Fruit fly (Drosophila melanogaster): ENCODE results near the gene PolE1.

PolE1 gene

DNA sequence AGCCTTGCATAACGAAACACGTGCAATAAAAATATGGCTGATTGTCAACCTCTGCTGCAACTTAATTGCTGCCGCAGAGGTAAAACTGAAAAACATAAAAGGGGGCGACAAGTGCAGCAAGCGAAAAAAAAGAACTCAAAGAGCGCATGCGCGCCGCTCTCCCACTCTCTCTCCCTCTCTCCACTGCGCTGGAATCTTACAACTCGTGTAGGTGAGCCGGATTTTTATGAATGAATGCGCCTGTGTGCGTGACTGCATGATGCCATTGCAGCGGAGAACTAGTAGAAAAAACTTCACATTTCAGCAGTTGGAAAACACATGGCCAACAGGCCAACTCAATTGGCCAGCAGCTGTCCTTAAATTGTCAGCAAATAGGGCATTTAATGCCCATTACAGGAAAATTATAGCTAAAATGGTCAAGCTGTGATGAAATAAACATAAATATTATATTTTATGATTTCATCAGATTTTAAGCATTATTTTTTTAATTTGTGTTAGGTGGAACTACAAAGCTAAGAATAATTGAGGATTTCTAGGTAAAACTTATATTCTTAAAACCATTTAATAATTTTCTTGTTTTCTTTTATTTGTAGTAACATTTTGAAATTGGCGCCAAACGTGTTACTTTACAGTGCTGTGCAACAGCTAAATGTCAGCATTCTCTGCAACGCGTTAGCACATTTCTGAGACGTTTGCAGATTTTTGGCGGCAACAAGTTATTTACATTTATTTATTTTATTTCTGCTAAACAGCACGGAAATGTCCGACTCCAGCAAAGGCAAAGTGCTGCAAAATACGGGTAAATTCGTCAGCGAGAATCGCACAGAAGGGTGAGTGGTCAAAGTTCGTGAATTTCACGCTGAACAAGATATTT is at the start of gene PolE1:
PolE1 (plus strand) TSS at position 697 of the 874 bp plus-strand sequence.
- TF ChIP-seq psq (optimal IDR thresholded peaks at IDR 0.05) (no peak), insv (optimal IDR thresholded peaks at IDR 0.05) (no peak), Sin3A (optimal IDR thresholded peaks at IDR 0.05) (no peak), ttk (optimal IDR thresholded peaks at IDR 0.05) (no peak)

DNA sequence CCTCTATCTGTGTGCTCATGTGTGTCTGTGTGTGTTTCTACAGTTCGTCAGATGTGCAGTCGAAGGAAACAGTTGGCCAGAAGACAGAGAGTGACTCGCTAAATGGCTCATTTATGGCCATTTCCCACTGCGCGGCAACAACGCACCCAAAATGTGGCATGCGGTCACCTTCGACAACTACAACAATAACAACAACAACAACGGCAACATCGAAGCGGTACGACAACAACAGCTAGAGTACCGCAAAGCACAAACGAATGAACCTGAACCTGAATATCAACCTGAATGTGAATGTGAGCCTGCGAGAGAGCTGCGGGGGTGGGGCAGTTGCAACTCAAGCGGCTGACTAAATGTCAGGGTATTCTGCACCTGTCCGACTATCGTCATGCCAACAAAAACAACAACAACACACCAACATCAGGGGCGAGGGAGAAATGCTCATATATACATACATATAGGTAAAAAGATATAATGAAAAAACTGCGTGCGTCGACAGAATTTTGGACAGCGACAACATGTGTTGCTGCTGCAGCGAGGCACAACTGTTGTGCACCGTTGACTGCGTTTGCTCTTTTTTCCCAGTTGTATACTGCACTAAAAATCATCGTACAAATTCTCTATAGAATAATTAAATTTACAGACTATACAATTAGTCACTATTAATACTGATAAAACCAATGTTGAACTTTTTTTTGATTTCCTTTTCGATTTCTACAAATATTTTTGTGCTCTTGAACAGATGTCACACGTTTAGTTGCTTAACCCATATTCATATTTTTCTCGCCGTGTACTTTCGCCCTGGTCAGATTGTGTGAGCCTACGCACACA is 47.6 kb upstream of the PolE1 start:
- no peak for TF ChIP-seq Myc (optimal IDR thresholded peaks at IDR 0.05)
- TF ChIP-seq Sin3A (optimal IDR thresholded peaks at IDR 0.05), result no peak
- no peak for TF ChIP-seq psq (optimal IDR thresholded peaks at IDR 0.05)
- no peak for TF ChIP-seq insv (optimal IDR thresholded peaks at IDR 0.05)
- no peak for TF ChIP-seq h (optimal IDR thresholded peaks at IDR 0.05)
- TF ChIP-seq ttk (optimal IDR thresholded peaks at IDR 0.05), result no peak

DNA sequence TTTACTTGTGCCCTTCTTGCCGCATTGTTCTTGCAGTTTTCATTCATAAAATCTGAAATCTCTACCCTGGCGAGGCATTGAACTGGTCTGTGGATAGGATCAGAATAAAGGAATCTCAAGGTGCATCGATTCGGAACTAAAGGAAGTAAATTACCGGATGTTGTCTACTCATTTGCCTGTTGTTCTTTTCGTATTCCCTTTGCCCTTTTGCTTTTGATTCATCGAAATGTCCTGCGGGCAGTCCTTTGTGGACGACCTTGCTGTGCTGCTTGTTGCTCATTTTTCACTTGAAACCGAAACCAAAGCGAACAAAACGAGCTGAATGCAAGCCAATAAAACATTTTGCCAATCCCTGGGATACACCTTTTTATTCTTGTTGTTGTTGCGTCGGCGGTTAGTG is 46.7 kb upstream of the PolE1 start:
- no peak for TF ChIP-seq Myc (optimal IDR thresholded peaks at IDR 0.05)
- TF ChIP-seq h (optimal IDR thresholded peaks at IDR 0.05), result no peak
- TF ChIP-seq ttk (optimal IDR thresholded peaks at IDR 0.05), result no peak
- TF ChIP-seq insv (optimal IDR thresholded peaks at IDR 0.05), result no peak
- TF ChIP-seq Sin3A (optimal IDR thresholded peaks at IDR 0.05), result no peak
- no peak for TF ChIP-seq psq (optimal IDR thresholded peaks at IDR 0.05)

DNA sequence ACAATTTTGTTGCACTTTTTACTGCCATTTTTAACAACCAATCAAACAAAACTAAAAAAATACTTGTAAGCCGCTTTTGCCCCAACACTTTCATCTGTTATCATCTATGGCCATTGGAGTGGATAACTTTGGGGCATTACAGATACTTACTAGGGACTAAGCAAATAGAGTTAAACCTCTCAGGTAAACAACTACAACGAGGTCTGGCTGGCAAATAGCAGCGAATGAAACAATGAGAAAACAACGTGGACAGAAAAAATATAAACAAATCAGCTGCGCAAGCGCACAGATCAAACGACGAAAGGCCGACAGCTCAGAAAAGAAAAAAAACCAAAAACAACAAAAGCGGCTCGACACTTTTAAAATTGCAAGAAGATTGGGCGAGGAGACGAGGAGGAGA is 45.8 kb upstream of the PolE1 start:
- TF ChIP-seq Myc (optimal IDR thresholded peaks at IDR 0.05), result no peak
- TF ChIP-seq psq (optimal IDR thresholded peaks at IDR 0.05), result no peak
- no peak for TF ChIP-seq insv (optimal IDR thresholded peaks at IDR 0.05)
- no peak for TF ChIP-seq h (optimal IDR thresholded peaks at IDR 0.05)
- TF ChIP-seq ttk (optimal IDR thresholded peaks at IDR 0.05), result no peak
- TF ChIP-seq Sin3A (optimal IDR thresholded peaks at IDR 0.05), result no peak

DNA sequence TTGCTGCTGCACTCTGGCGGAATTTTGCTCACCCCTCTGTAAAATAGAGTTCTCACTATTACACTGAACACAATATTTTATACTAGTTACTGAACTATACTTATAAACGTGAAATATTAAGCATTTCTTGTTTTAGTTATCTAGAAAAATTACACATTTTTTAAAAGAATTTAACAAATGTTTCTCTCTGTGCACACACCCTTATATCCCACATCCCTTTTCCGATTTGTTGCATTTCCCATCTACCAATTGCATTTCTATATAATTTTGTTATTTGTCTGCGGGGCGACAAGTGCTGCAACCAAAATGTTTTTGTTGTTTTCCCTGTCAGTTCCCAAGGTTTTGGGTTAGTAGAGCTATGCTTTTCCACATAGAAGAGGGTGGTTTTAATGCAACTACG is 44.6 kb upstream of the PolE1 start:
- TF ChIP-seq ttk (optimal IDR thresholded peaks at IDR 0.05), result no peak
- TF ChIP-seq Sin3A (optimal IDR thresholded peaks at IDR 0.05), result no peak
- TF ChIP-seq insv (optimal IDR thresholded peaks at IDR 0.05), result no peak
- no peak for TF ChIP-seq h (optimal IDR thresholded peaks at IDR 0.05)
- no peak for TF ChIP-seq Myc (optimal IDR thresholded peaks at IDR 0.05)
- no peak for TF ChIP-seq psq (optimal IDR thresholded peaks at IDR 0.05)

DNA sequence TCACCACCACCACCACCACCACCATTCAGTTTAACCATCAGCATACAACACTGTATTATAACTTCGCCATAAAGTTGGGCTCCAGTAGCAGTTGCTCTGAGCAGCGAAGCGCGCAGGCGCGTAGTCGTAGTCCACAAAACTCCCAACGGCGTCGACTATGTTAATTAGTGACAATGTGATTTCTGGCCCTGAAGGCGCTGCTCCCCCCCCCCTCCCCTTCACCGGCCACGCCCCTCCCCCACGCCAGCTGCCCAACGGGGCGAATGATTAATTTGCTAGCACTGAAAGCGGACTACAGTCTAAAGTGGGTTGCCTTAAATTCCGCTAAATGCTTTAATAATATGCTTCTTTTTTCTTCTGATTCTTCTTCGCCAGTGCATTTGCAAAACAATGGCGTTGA is 41.1 kb upstream of the PolE1 start:
- no peak for TF ChIP-seq psq (optimal IDR thresholded peaks at IDR 0.05)
- no peak for TF ChIP-seq ttk (optimal IDR thresholded peaks at IDR 0.05)

DNA sequence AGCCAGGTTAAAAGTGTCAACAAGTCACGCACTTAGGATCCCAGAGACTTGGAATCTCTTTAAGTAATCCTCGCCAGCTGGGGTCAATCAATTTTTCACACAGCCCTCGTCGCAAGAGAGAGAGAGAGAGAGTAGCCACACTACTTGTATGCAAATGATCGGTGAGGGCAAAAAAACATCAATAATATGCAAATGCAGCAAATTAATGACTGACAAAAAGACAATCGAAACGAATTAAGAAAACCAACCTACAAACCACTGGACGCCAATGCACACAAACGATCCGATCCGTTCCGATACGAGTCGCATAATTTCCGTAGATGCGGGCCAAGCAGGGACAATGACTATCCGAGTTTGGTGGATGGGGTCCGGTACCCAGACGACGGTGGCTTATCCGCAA is 38.2 kb upstream of the PolE1 start:
- TF ChIP-seq insv (optimal IDR thresholded peaks at IDR 0.05), result no peak
- no peak for TF ChIP-seq psq (optimal IDR thresholded peaks at IDR 0.05)
- no peak for TF ChIP-seq Myc (optimal IDR thresholded peaks at IDR 0.05)
- no peak for TF ChIP-seq Sin3A (optimal IDR thresholded peaks at IDR 0.05)

DNA sequence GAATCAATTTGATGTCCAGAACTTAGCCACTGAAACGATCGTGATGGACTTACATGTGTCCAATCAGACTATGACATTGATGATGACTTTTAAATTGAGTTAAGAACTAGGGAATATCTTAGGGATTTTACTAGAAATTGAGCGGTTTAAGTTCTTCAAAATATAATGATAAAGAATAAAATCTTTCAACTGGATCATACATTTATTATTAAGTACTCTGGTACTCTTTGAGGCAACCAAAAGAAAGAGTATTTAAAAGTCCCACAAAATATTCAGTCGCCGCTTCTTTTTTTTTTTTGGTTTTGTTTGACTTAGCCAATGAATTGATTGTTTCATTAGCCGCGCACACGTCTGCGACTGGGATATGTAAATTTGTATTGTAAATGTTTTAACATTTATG is 37.8 kb upstream of the PolE1 start:
- TF ChIP-seq h (optimal IDR thresholded peaks at IDR 0.05) (no peak), Sin3A (optimal IDR thresholded peaks at IDR 0.05) (no peak), Myc (optimal IDR thresholded peaks at IDR 0.05) (no peak), psq (optimal IDR thresholded peaks at IDR 0.05) (no peak), ttk (optimal IDR thresholded peaks at IDR 0.05) (no peak), insv (optimal IDR thresholded peaks at IDR 0.05) (no peak)

DNA sequence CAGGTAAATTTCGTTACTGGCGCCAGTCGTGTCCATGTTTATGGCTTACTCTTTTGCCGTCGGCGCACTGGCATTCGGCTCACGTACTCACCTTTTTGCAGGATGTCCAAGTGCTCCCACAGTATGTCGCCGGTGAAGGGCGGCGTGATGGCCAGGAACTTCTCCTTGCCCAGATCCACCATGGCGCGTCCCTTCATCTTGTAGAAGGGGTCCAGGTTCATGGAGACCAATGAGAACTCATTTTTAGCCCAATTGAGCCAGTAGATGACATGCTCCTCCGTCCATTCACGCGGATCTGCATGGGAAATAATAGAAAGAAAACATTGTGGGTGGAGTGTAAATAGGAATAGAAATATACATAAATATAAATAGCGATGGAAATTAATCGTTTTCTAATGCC is 35.1 kb upstream of the PolE1 start:
- TF ChIP-seq ttk (optimal IDR thresholded peaks at IDR 0.05) (peak; percentile 99), psq (optimal IDR thresholded peaks at IDR 0.05) (no peak)

DNA sequence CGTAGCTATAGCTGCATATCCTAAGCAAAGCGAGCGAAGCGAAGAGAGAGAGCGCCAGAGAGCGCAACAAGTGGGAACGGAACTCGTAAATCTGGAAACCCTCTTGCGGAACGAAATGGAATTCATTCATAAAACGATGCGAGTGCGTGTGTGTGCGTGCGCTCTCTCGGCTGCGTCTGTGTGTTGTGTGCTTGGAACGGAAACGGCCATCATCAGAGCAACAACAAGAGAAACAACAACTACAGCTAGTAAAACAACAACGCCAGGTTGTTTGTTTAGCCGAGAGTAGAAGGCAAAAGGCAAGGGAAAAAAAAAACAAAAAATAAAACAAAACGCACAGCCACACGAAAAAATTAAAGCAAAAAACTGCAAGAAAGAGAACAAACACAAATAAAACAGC is 33.6 kb upstream of the PolE1 start:
- TF ChIP-seq ttk (optimal IDR thresholded peaks at IDR 0.05) (no peak), insv (optimal IDR thresholded peaks at IDR 0.05) (no peak), h (optimal IDR thresholded peaks at IDR 0.05) (no peak), Myc (optimal IDR thresholded peaks at IDR 0.05) (no peak), Sin3A (optimal IDR thresholded peaks at IDR 0.05) (no peak), psq (optimal IDR thresholded peaks at IDR 0.05) (no peak)

DNA sequence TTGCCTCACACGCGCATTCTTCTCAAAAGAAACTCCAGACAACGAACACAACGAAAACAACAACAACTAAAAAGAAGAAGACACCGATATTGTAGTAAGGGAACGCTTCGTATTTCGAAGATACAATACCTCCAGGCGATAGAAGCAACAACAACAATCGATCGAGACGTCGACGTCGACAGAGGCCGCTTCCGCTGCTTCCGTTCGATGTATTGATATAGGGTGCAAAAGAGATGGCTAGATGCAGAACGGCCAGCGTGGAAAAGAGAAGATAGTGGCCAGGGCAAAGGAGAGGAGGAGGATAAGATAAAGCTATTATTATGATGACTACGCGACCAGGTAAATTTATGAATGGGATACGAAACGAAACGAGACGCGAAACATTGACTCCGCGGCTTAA is 32.7 kb upstream of the PolE1 start:
- no peak for TF ChIP-seq insv (optimal IDR thresholded peaks at IDR 0.05)
- no peak for TF ChIP-seq Myc (optimal IDR thresholded peaks at IDR 0.05)
- TF ChIP-seq ttk (optimal IDR thresholded peaks at IDR 0.05), result no peak
- TF ChIP-seq Sin3A (optimal IDR thresholded peaks at IDR 0.05), result no peak
- no peak for TF ChIP-seq psq (optimal IDR thresholded peaks at IDR 0.05)
- TF ChIP-seq h (optimal IDR thresholded peaks at IDR 0.05), result no peak

DNA sequence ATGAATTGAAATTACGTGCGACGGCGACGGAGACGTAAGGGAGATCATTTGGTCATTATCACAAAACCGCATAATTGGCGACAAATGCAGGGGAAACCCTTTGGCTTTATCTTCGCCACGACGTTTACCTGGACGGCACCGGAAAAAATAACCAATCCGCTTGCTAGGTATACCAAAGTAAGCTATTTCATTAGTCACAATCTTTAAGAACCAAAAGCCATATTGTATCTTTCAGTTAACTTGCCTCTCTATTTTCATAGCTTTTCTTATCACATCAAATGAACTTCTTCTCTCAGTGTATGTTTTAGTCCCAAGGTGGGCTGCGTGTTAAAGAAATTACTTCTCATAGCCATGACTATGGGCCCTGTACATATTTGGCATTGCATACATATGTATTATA is 32.3 kb upstream of the PolE1 start:
- TF ChIP-seq psq (optimal IDR thresholded peaks at IDR 0.05) (no peak), ttk (optimal IDR thresholded peaks at IDR 0.05) (no peak), Myc (optimal IDR thresholded peaks at IDR 0.05) (no peak), h (optimal IDR thresholded peaks at IDR 0.05) (no peak), Sin3A (optimal IDR thresholded peaks at IDR 0.05) (no peak), insv (optimal IDR thresholded peaks at IDR 0.05) (no peak)

DNA sequence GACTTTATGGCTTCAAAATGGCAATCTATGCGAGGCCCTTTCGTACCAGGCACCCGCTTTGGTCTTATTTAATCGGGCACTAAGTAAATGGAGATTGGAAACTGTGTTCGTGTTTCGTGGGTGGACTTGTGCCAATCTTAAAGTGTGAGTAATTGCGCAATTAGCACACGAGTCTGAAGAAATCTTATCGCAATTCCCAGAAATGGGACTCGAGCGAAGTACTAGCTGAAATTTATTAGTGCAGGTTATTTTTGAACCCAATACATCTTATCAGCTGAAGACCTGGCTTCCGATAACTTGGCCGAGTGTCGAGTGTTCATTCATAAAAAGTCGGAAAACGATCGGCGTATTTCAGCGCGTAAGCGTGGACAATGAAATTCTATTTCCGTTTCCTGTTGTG is 31.1 kb upstream of the PolE1 start:
- TF ChIP-seq ttk (optimal IDR thresholded peaks at IDR 0.05) (no peak), psq (optimal IDR thresholded peaks at IDR 0.05) (no peak), h (optimal IDR thresholded peaks at IDR 0.05) (no peak), Sin3A (optimal IDR thresholded peaks at IDR 0.05) (no peak), insv (optimal IDR thresholded peaks at IDR 0.05) (no peak), Myc (optimal IDR thresholded peaks at IDR 0.05) (no peak)
